Worm (Caenorhabditis elegans) whole organism, L4 larva: ENCODE data around the gene bus-18.
"Not testable (repeated sequence)": the region's sequence is repeated elsewhere in the genome, so short reads cannot be mapped to it uniquely, and the experiment has no call there.

Experiments used
- ama-1 ChIP-seq: fragments of 150-350 bp; optimal IDR thresholded peaks from 2 replicates; lab custom pipeline; 2014; ENCODE audit warnings: inconsistent platforms, mixed read lengths
- dpl-1 ChIP-seq: fragments of 150-350 bp; optimal IDR thresholded peaks from 2 replicates; lab custom pipeline; 2014; ENCODE audit warnings: missing biosample characterization, missing genetic modification reagents, missing genetic modification characterization

- peak; percentile 0 for TF ChIP-seq ama-1 (lab: Kevin White, UChicago)
- TF ChIP-seq dpl-1 (GFP tag; lab: Kevin White, UChicago), result not testable (repeated sequence)
Measured at ce11 chrV:11823125-11823833, 49.8 kb downstream of the bus-18 start.
